Fruit fly (Drosophila melanogaster): ENCODE data around the gene Taf10b.

Taf10b gene

DNA sequence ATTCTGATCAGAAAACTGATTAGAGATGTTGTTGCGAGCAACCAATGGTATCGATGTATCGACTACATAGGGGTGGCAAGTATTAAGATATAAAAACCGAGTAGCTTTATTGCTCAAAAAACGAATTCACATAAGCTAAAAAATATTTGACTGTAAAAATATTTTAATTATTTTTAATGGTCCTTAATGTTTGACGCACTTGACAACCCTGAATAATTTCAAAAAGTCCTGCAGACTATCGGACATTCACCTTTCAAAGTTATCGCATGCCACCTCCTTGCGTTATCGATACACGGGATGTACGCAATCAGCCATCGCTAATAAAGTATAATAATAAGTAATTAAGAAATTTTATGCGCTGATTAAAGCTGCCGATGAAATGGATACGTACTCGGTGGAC, 8.0 kb downstream of the Taf10b start, which contains the start of the genes HemK2, Snapin and Tnpo-SR (continued):
- TF ChIP-seq CG13894 (tag; optimal IDR thresholded peaks at IDR 0.05), result peak; percentile 96
- peak; percentile 25 for TF ChIP-seq CTCF (GFP tag; optimal IDR thresholded peaks at IDR 0.05)
- peak; percentile 79 for TF ChIP-seq pum (GFP tag; optimal IDR thresholded peaks at IDR 0.05)
- peak; percentile 90 for TF ChIP-seq CG1647 (GFP tag; optimal IDR thresholded peaks at IDR 0.05)
- TF ChIP-seq CG2116 (GFP tag; optimal IDR thresholded peaks at IDR 0.05), result peak; percentile 92
- TF ChIP-seq CG3995 (GFP tag; optimal IDR thresholded peaks at IDR 0.05), result peak; percentile 68
- peak; percentile 71 for TF ChIP-seq schlank (tag; optimal IDR thresholded peaks at IDR 0.05)
- peak; percentile 97 for TF ChIP-seq knrl (GFP tag; IDR thresholded peaks at IDR 0.05; ENCODE audit: partially characterized antibody)
- peak; percentile 97 for TF ChIP-seq CG34224 (GFP tag; IDR thresholded peaks at IDR 0.05; ENCODE audit: partially characterized antibody)
- peak; percentile 85 for TF ChIP-seq nerfin-1 (tag; optimal IDR thresholded peaks at IDR 0.05)
- TF ChIP-seq CG8290 (GFP tag; optimal IDR thresholded peaks at IDR 0.05), result peak; percentile 86
- TF ChIP-seq CG8290 (tag; optimal IDR thresholded peaks at IDR 0.05), result peak; percentile 83 to 92
- peak; percentile 74 for TF ChIP-seq CG31388 (GFP tag; optimal IDR thresholded peaks at IDR 0.05)
- TF ChIP-seq CG4360 (GFP tag; IDR thresholded peaks at IDR 0.05), result peak; percentile 50
- peak; percentile 43 for TF ChIP-seq Neu2 (GFP tag; optimal IDR thresholded peaks at IDR 0.05; ENCODE audit: borderline replicate concordance)
- peak; percentile 94 for TF ChIP-seq CG18599 (GFP tag; optimal IDR thresholded peaks at IDR 0.05)
- peak; percentile 73 for TF ChIP-seq CG6254 (GFP tag; optimal IDR thresholded peaks at IDR 0.05)
- TF ChIP-seq bab2 (GFP tag; optimal IDR thresholded peaks at IDR 0.05), result peak; percentile 90
- TF ChIP-seq CG7786 (GFP tag; optimal IDR thresholded peaks at IDR 0.05), result peak; percentile 82
- TF ChIP-seq Hsf (GFP tag; optimal IDR thresholded peaks at IDR 0.05), result peak; percentile 93
- TF ChIP-seq CG4617 (GFP tag; optimal IDR thresholded peaks at IDR 0.05; ENCODE audit: borderline replicate concordance), result peak; percentile 89
- TF ChIP-seq CG4707 (GFP tag; optimal IDR thresholded peaks at IDR 0.05), result peak; percentile 23
- peak; percentile 92 for TF ChIP-seq CG6689 (GFP tag; IDR thresholded peaks at IDR 0.05)
- peak; percentile 94 for TF ChIP-seq CoRest (tag; optimal IDR thresholded peaks at IDR 0.05)
- TF ChIP-seq stc (GFP tag; IDR thresholded peaks at IDR 0.05), result peak; percentile 84
- TF ChIP-seq BEAF-32 (GFP tag; optimal IDR thresholded peaks at IDR 0.05), result peak; percentile 99
- peak; percentile 72 for TF ChIP-seq CG7963 (GFP tag; IDR thresholded peaks at IDR 0.05; ENCODE audit: partially characterized antibody)
- TF ChIP-seq row (GFP tag; IDR thresholded peaks at IDR 0.05), result peak; percentile 98
- TF ChIP-seq CG7987 (GFP tag; optimal IDR thresholded peaks at IDR 0.05), result peak; percentile 70
- peak; percentile 81 for TF ChIP-seq toy (GFP tag; IDR thresholded peaks at IDR 0.05)
- peak; percentile 87 for TF ChIP-seq CG12744 (GFP tag; optimal IDR thresholded peaks at IDR 0.05)
- peak; percentile 74 for TF ChIP-seq CG2875 (GFP tag; optimal IDR thresholded peaks at IDR 0.05)
- peak; percentile 80 for TF ChIP-seq CG10654 (GFP tag; optimal IDR thresholded peaks at IDR 0.05)
- no peak for TF ChIP-seq Jarid2 (GFP tag; optimal IDR thresholded peaks at IDR 0.05)
- TF ChIP-seq Hand (GFP tag; optimal IDR thresholded peaks at IDR 0.05), result peak; percentile 79
- no peak for TF ChIP-seq Hr78 (GFP tag; optimal IDR thresholded peaks at IDR 0.05)
- peak; percentile 75 for TF ChIP-seq NC2β (GFP tag; optimal IDR thresholded peaks at IDR 0.05)
- peak; percentile 93 for TF ChIP-seq Chrac-16 (GFP tag; optimal IDR thresholded peaks at IDR 0.05)
- TF ChIP-seq gcm (GFP tag; optimal IDR thresholded peaks at IDR 0.05), result peak; percentile 86
- peak; percentile 95 for TF ChIP-seq HLH4C (GFP tag; IDR thresholded peaks at IDR 0.05; ENCODE audit: partially characterized antibody)
- peak; percentile 88 for TF ChIP-seq CG15601 (tag; optimal IDR thresholded peaks at IDR 0.05)
- TF ChIP-seq Fer2 (tag; optimal IDR thresholded peaks at IDR 0.05), result peak; percentile 91
- TF ChIP-seq shn (GFP tag; optimal IDR thresholded peaks at IDR 0.05), result peak; percentile 61
- peak; percentile 93 for TF ChIP-seq CG10366 (GFP tag; IDR thresholded peaks at IDR 0.05)
- TF ChIP-seq CG11723 (GFP tag; optimal IDR thresholded peaks at IDR 0.05), result peak; percentile 79
- TF ChIP-seq Usf (GFP tag; optimal IDR thresholded peaks at IDR 0.05), result peak; percentile 82
- peak in 1 of 2 experiments; percentile 63 for TF ChIP-seq crp (GFP tag; optimal IDR thresholded peaks at IDR 0.05)
- TF ChIP-seq Dbx (GFP tag; IDR thresholded peaks at IDR 0.05), result peak; percentile 95
- TF ChIP-seq danr (GFP tag; IDR thresholded peaks at IDR 0.05), result peak; percentile 86
- TF ChIP-seq Atf6 (GFP tag; IDR thresholded peaks at IDR 0.05), result peak; percentile 88

Measured in whole organism, embryonic.